Worm (Caenorhabditis elegans) whole organism, young adult: ENCODE measurements around the gene R13A1.5.

ENCODE experiments used
- ceh-79 ChIP-seq: sonication (generic microtip); optimal IDR thresholded peaks from 2 replicates; lab custom pipeline; 2017; ENCODE audit warnings: mild to moderate bottlenecking, missing genetic modification characterization, missing compliant biosample characterization
- efl-1 ChIP-seq: fragments of 150-350 bp; optimal IDR thresholded peaks from 2 replicates; lab custom pipeline; 2014; ENCODE audit warnings: missing biosample characterization, missing genetic modification reagents, missing genetic modification characterization
- egrh-3 ChIP-seq: fragments of 200-800 bp; sonication (Bioruptor generic); IDR thresholded peaks from 2 replicates; pipeline ENCODE4 v1.3.6; 2022; ENCODE audit warnings: missing genetic modification reagents, missing genetic modification characterization, missing compliant biosample characterization
- lin-40 ChIP-seq: sonication (generic microtip); optimal IDR thresholded peaks from 2 replicates; lab custom pipeline; 2016; ENCODE audit warnings: missing genetic modification characterization, mild to moderate bottlenecking, missing compliant biosample characterization, missing genotype, missing genetic modification reagents
- snpc-4 ChIP-seq, 5 experiments: fragments of 150-350 bp in 1 of 5; sonication (generic microtip) in 4 of 5; optimal IDR thresholded peaks; 2 replicates each; lab custom pipeline; 2014 to 2018; ENCODE audit warnings: missing genetic modification characterization in 5 of 5, missing biosample characterization in 3 of 5, antibody characterized with exemption in 2 of 5, mild to moderate bottlenecking in 2 of 5, missing compliant biosample characterization in 2 of 5, missing genotype in 2 of 5, moderate library complexity in 2 of 5, missing genetic modification reagents in 1 of 5

ce11 chrIV:7188030-7188429 lies 3.6 kb downstream of the R13A1.5 start, which contains the start of gene C42D4.13:
- TF ChIP-seq ceh-79 (tag; lab: Kevin White, UChicago), result no peak
- TF ChIP-seq lin-40 (tag; lab: Kevin White, UChicago), result no peak
- TF ChIP-seq efl-1 (GFP tag; lab: Kevin White, UChicago), result no peak
- no peak for TF ChIP-seq snpc-4 (GFP tag; optimal IDR thresholded peaks at IDR 0.05; lab: Kevin White, UChicago)
- no peak for TF ChIP-seq snpc-4 (tag; optimal IDR thresholded peaks at IDR 0.05; lab: Kevin White, UChicago)
- no peak for TF ChIP-seq egrh-3 (GFP tag; lab: Robert Waterston, UW)
